Fruit fly (Drosophila melanogaster): ENCODE measurements around the gene CG7600.

dm6 chr3L:11214406-11215243 is 4.0 kb downstream of the CG7600 start, which contains the start of gene CG42671:
- TF ChIP-seq esg (GFP tag; conservative IDR thresholded peaks at IDR 0.05) = no peak
- TF ChIP-seq p53 (GFP tag; optimal IDR thresholded peaks at IDR 0.05) = no peak
- no peak for TF ChIP-seq zfh1 (GFP tag; IDR thresholded peaks at IDR 0.05)
